Worm (Caenorhabditis elegans) whole organism, young adult: ENCODE data around the gene pho-14.
A peak's percentile ranks its signal among the peaks of the same experiment; 100 is the strongest.

ENCODE experiments used
- B0019.2 ChIP-seq: fragments of 200-800 bp; sonication (Bioruptor generic); conservative IDR thresholded peaks from 2 replicates; pipeline ENCODE4 v1.3.6; 2022; ENCODE audit warnings: missing genetic modification reagents, missing genetic modification characterization, missing compliant biosample characterization
- B0035.1 ChIP-seq: sonication (generic microtip); optimal IDR thresholded peaks from 2 replicates; lab custom pipeline; 2016; ENCODE audit warnings: missing genetic modification characterization, mild to moderate bottlenecking, missing compliant biosample characterization, missing genotype, missing genetic modification reagents
- B0261.1 ChIP-seq: sonication (generic microtip); optimal IDR thresholded peaks from 2 replicates; lab custom pipeline; 2016; ENCODE audit warnings: mild to moderate bottlenecking, missing genetic modification characterization, moderate library complexity, missing compliant biosample characterization
- F10E7.11 ChIP-seq: sonication (generic microtip); optimal IDR thresholded peaks from 2 replicates; lab custom pipeline; 2017; ENCODE audit warnings: mild to moderate bottlenecking, missing genetic modification characterization, moderate library complexity, missing compliant biosample characterization
- F22D6.2 ChIP-seq: sonication (generic microtip); optimal IDR thresholded peaks from 2 replicates; lab custom pipeline; 2016; ENCODE audit warnings: mild to moderate bottlenecking, missing genetic modification characterization, missing compliant biosample characterization
- F23B12.7 ChIP-seq: sonication (generic microtip); optimal IDR thresholded peaks from 2 replicates; lab custom pipeline; 2017; ENCODE audit warnings: missing genetic modification characterization, mild to moderate bottlenecking, missing compliant biosample characterization, antibody characterized with exemption, moderate library complexity; ENCODE audit not compliant: insufficient read depth
- F33H1.4 ChIP-seq: fragments of 200-800 bp; sonication (Bioruptor generic); IDR thresholded peaks from 2 replicates; pipeline ENCODE4 v1.3.6; 2022; ENCODE audit warnings: missing genetic modification reagents, missing genetic modification characterization, missing compliant biosample characterization
- F52B5.7 ChIP-seq: sonication (generic microtip); optimal IDR thresholded peaks from 2 replicates; lab custom pipeline; 2016; ENCODE audit warnings: mild to moderate bottlenecking, missing genetic modification characterization, missing compliant biosample characterization
- T07F8.4 ChIP-seq: sonication (generic microtip); optimal IDR thresholded peaks from 2 replicates; lab custom pipeline; 2016; ENCODE audit warnings: mild to moderate bottlenecking, missing genetic modification characterization, moderate library complexity, missing compliant biosample characterization
- Y56A3A.18 ChIP-seq: fragments of 200-800 bp; sonication (Bioruptor generic); IDR thresholded peaks from 2 replicates; pipeline ENCODE4 v1.3.6; 2022; ENCODE audit warnings: missing genetic modification reagents, missing genetic modification characterization, missing compliant biosample characterization
- ZK185.1 ChIP-seq: sonication (generic microtip); optimal IDR thresholded peaks from 2 replicates; lab custom pipeline; 2016; ENCODE audit warnings: mild to moderate bottlenecking, missing genetic modification characterization, missing compliant biosample characterization; ENCODE audit not compliant: poor library complexity, severe bottlenecking
- akir-1 ChIP-seq: fragments of 200-800 bp; sonication (Bioruptor generic); optimal IDR thresholded peaks from 2 replicates; lab custom pipeline; 2018; ENCODE audit warnings: mild to moderate bottlenecking, missing genetic modification characterization, moderate library complexity, missing compliant biosample characterization
- ama-1 ChIP-seq, 3 experiments: fragments of 150-350 bp in 1 of 3; sonication (generic microtip) in 2 of 3; optimal IDR thresholded peaks; 2 replicates each; lab custom pipeline; 2014 to 2018; ENCODE audit warnings: missing biosample characterization in 2 of 3, missing genetic modification characterization in 2 of 3, missing genetic modification reagents in 2 of 3
- attf-6 ChIP-seq: fragments of 200-800 bp; sonication (Bioruptor generic); IDR thresholded peaks from 2 replicates; pipeline ENCODE4 v1.3.6; 2022; ENCODE audit warnings: missing genetic modification reagents, missing genetic modification characterization, missing compliant biosample characterization
- bed-2 ChIP-seq: fragments of 200-800 bp; sonication (Bioruptor generic); IDR thresholded peaks from 2 replicates; pipeline ENCODE4 v1.3.6; 2022; ENCODE audit warnings: missing genetic modification reagents, missing genetic modification characterization, missing compliant biosample characterization
- ccch-3 ChIP-seq: fragments of 200-800 bp; sonication (Bioruptor generic); optimal IDR thresholded peaks from 2 replicates; lab custom pipeline; 2018; ENCODE audit warnings: mild to moderate bottlenecking, missing genetic modification characterization, missing compliant biosample characterization
- cebp-1 ChIP-seq, 2 experiments: fragments of 200-800 bp in 1 of 2; sonication (Bioruptor generic) in 1 of 2; sonication (generic microtip) in 1 of 2; IDR thresholded peaks in 1 of 2; optimal IDR thresholded peaks in 1 of 2; 2 replicates each; pipeline versions ENCODE4 v1.3.6 to Lab custom; 2017 to 2022; ENCODE audit warnings: missing compliant biosample characterization in 2 of 2, missing genetic modification characterization in 2 of 2, mild to moderate bottlenecking in 1 of 2, missing genetic modification reagents in 1 of 2, moderate library complexity in 1 of 2
- ceh-100 ChIP-seq: fragments of 200-800 bp; sonication (Bioruptor generic); IDR thresholded peaks from 2 replicates; pipeline ENCODE4 v1.3.6; 2022; ENCODE audit warnings: missing genetic modification reagents, missing genetic modification characterization, missing compliant biosample characterization
- ceh-40 ChIP-seq: fragments of 200-800 bp; sonication (Bioruptor generic); IDR thresholded peaks from 2 replicates; pipeline ENCODE4 v1.3.6; 2022; ENCODE audit warnings: missing genetic modification characterization, missing compliant biosample characterization
- ceh-58 ChIP-seq: fragments of 200-800 bp; sonication (Bioruptor generic); IDR thresholded peaks from 2 replicates; pipeline ENCODE4 v1.3.6; 2022; ENCODE audit warnings: missing genetic modification characterization, missing compliant biosample characterization
- chd-7 ChIP-seq: sonication (generic microtip); optimal IDR thresholded peaks from 2 replicates; lab custom pipeline; 2016; ENCODE audit warnings: mild to moderate bottlenecking, missing genetic modification characterization, moderate library complexity, missing compliant biosample characterization
- hsf-1 ChIP-seq: fragments of 200-800 bp; sonication (Bioruptor generic); IDR thresholded peaks from 2 replicates; pipeline ENCODE4 v1.3.6; 2022; ENCODE audit warnings: missing genetic modification reagents, missing genetic modification characterization, missing compliant biosample characterization
- let-526 ChIP-seq: fragments of 200-800 bp; sonication (Bioruptor generic); IDR thresholded peaks from 2 replicates; pipeline ENCODE4 v1.3.6; 2022; ENCODE audit warnings: missing genetic modification reagents, missing genetic modification characterization, missing compliant biosample characterization
- lin-40 ChIP-seq: sonication (generic microtip); optimal IDR thresholded peaks from 2 replicates; lab custom pipeline; 2016; ENCODE audit warnings: missing genetic modification characterization, mild to moderate bottlenecking, missing compliant biosample characterization, missing genotype, missing genetic modification reagents
- lsl-1 ChIP-seq: fragments of 200-800 bp; sonication (Bioruptor generic); optimal IDR thresholded peaks from 2 replicates; lab custom pipeline; 2018; ENCODE audit warnings: mild to moderate bottlenecking, missing genetic modification characterization, moderate library complexity, missing compliant biosample characterization
- mcd-1 ChIP-seq: fragments of 200-800 bp; sonication (Bioruptor generic); IDR thresholded peaks from 2 replicates; pipeline ENCODE4 v1.3.6; 2022; ENCODE audit warnings: missing genetic modification reagents, missing genetic modification characterization, missing compliant biosample characterization
- nfya-2 ChIP-seq: fragments of 200-800 bp; sonication (Bioruptor generic); IDR thresholded peaks from 2 replicates; pipeline ENCODE4 v1.3.6; 2022; ENCODE audit warnings: missing genetic modification reagents, missing genetic modification characterization, missing compliant biosample characterization
- pbrm-1 ChIP-seq: fragments of 200-800 bp; sonication (Bioruptor generic); IDR thresholded peaks from 2 replicates; pipeline ENCODE4 v1.3.6; 2022; ENCODE audit warnings: missing genetic modification reagents, missing genetic modification characterization, missing compliant biosample characterization
- pha-4 ChIP-seq: fragments of 150-350 bp; sonication (generic microtip); optimal IDR thresholded peaks from 2 replicates; lab custom pipeline; 2014; ENCODE audit warnings: missing biosample characterization, missing genetic modification reagents, missing genetic modification characterization
- rpc-1 ChIP-seq, 2 experiments: fragments of 150-350 bp in 1 of 2; sonication (generic microtip) in 1 of 2; optimal IDR thresholded peaks; 2 replicates each; lab custom pipeline; 2014 to 2018; ENCODE audit warnings: missing biosample characterization in 1 of 2, missing genetic modification characterization in 1 of 2, missing genetic modification reagents in 1 of 2, missing genotype in 1 of 2
- snpc-1.1 ChIP-seq: sonication (generic microtip); optimal IDR thresholded peaks from 2 replicates; lab custom pipeline; 2017; ENCODE audit warnings: missing genetic modification characterization, mild to moderate bottlenecking, missing compliant biosample characterization, antibody characterized with exemption, moderate library complexity, missing genotype, missing genetic modification reagents; ENCODE audit not compliant: insufficient read depth
- tbp1 ChIP-seq: fragments of 200-800 bp; sonication (Bioruptor generic); optimal IDR thresholded peaks from 2 replicates; lab custom pipeline; 2018; ENCODE audit warnings: mild to moderate bottlenecking, missing genetic modification characterization, missing compliant biosample characterization
- zfh-2 ChIP-seq: fragments of 200-800 bp; sonication (Bioruptor generic); conservative IDR thresholded peaks from 2 replicates; pipeline ENCODE4 v1.3.6; 2022; ENCODE audit warnings: missing genetic modification reagents, missing genetic modification characterization, missing compliant biosample characterization
- ztf-28 ChIP-seq: fragments of 200-800 bp; sonication (Bioruptor generic); IDR thresholded peaks from 2 replicates; pipeline ENCODE4 v1.3.6; 2022; ENCODE audit warnings: missing genetic modification reagents, missing genetic modification characterization, missing compliant biosample characterization

pho-14 gene

DNA sequence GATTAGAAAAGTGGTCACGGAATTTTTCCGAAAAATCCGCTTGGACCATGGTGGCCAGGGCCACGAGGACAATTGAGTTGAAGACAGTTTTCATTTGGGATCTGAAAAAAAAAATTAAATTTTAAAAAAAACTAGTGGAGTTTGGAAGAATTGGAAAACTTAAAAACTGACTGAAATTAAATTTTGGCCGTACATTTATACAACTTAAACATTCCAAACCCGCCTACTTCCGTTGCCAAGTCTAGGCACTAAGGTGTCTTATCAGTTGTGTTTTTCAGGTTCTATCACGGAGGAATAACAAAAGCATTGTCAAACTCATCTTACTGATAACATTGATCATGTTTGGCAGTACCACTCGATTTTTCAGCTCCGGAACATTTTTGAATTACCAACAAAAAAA, 13.5 kb upstream of the pho-14 start, which contains the start of gene lips-12:
lips-12 (minus strand) TSS at position 101 of the 400 bp plus-strand sequence.
- no peak for TF ChIP-seq let-526
- no peak for TF ChIP-seq nfya-2
- TF ChIP-seq ceh-58 (GFP tag; lab: Robert Waterston, UW), result no peak
- TF ChIP-seq attf-6 (GFP tag; lab: Robert Waterston, UW), result no peak
- TF ChIP-seq T07F8.4 (tag; lab: Kevin White, UChicago), result no peak
- TF ChIP-seq F23B12.7 (tag; lab: Kevin White, UChicago), result no peak
- no peak for TF ChIP-seq hsf-1
- no peak for TF ChIP-seq ccch-3
- TF ChIP-seq cebp-1 (GFP tag; IDR thresholded peaks at IDR 0.05; lab: Robert Waterston, UW), result no peak
- TF ChIP-seq cebp-1 (tag; optimal IDR thresholded peaks at IDR 0.05; lab: Kevin White, UChicago), result no peak
- no peak for TF ChIP-seq mcd-1 (GFP tag; lab: Robert Waterston, UW)
- TF ChIP-seq, all 124 proteins: peak for 0

DNA sequence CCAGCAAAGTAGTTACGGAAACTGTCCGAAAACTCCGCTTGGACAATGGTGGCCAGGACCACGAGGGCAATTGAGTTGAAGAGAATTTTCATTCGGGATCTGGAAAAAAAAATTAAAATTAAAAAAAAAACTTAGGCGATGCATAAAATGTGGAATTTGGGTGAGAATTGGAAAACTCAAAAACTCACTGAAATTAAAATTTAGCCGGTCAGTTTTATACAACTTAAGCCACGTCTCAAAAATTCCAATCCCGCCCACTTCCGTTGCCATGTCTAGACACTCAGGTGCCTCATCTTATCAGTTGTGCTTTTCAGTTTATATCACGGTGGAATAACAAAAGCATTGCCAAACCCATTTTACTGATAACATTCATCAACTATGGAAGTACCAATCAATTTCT, 10.3 kb upstream of the pho-14 start, which contains the start of gene lips-11:
lips-11 (minus strand) TSS at position 101 of the 400 bp plus-strand sequence.
- TF ChIP-seq ceh-100 (no peak), ama-1 (optimal IDR thresholded peaks at IDR 0.05; lab: Kevin White, UChicago) (no peak), ama-1 (GFP tag; optimal IDR thresholded peaks at IDR 0.05; lab: Kevin White, UChicago) (no peak), B0035.1 (tag; lab: Kevin White, UChicago) (no peak), F33H1.4 (GFP tag; lab: Robert Waterston, UW) (no peak), lsl-1 (GFP tag; lab: Kevin White, UChicago) (no peak), pha-4 (tag; lab: Kevin White, UChicago) (no peak), ceh-40 (no peak), zfh-2 (GFP tag; lab: Robert Waterston, UW) (no peak), chd-7 (tag; lab: Kevin White, UChicago) (no peak), F22D6.2 (no peak), F52B5.7 (tag; lab: Kevin White, UChicago) (no peak), pbrm-1 (GFP tag; lab: Robert Waterston, UW) (no peak), Y56A3A.18 (GFP tag; lab: Robert Waterston, UW) (no peak), lin-40 (tag; lab: Kevin White, UChicago) (no peak), B0019.2 (GFP tag; lab: Robert Waterston, UW) (no peak), F10E7.11 (tag; lab: Kevin White, UChicago) (no peak), ZK185.1 (tag; lab: Kevin White, UChicago) (no peak), nfya-2 (no peak), bed-2 (GFP tag; lab: Robert Waterston, UW) (no peak)

DNA sequence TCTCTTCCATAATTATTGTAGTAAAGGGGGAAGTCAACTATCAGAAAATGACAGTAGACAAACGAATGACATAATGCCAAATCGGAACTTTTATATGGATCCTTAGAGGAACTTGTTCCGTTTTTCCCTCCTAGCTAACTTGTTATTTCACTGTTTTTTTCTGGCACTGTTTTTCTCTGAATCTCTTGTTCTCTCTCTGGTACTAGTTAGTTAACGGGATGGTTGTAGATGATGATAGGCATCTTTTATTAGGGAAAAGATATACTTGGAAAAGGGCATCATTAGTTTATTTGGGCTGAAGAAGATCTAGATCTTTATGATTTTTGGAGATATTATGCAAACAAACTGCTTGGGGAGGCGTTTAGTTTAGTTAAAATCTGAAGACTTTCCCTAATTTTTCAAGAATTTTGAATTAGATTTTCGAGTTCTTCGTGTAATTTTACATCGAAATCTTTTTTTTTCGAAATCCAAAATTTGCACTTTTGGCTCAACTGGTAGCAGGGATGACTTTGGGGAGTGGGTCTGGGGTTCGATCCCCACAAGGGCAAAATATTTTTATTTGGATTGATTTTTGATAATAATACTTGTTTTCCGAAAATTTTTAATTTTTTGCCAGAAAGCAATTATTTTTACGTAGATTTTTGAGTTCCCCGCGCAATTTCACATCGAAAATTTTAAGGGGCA, 6.4 kb upstream of the pho-14 start, which contains the start of gene col-40:
col-40 (minus strand) TSS at position 51 of the 684 bp plus-strand sequence.
- TF ChIP-seq snpc-1.1 (peak; percentile 9), rpc-1 (optimal IDR thresholded peaks at IDR 0.05; lab: Kevin White, UChicago) (peak; percentile 7), rpc-1 (tag; optimal IDR thresholded peaks at IDR 0.05; lab: Kevin White, UChicago) (peak; percentile 65), B0261.1 (tag; lab: Kevin White, UChicago) (peak; percentile 6), akir-1 (GFP tag; lab: Kevin White, UChicago) (no peak), ztf-28 (GFP tag; lab: Robert Waterston, UW) (no peak), tbp1 (peak; percentile 74)
